Fruit fly (Drosophila melanogaster): Measurements from ENCODE around the gene CG32425.

dm6 chr3L:20562649-20563048, 65.5 kb downstream of the CG32425 start:
- TF ChIP-seq CG32121 (GFP tag; IDR thresholded peaks at IDR 0.05) (no peak), CG8301 (tag; optimal IDR thresholded peaks at IDR 0.05) (peak; percentile 46), fd96Ca (GFP tag; IDR thresholded peaks at IDR 0.05) (no peak), D1 (tag; optimal IDR thresholded peaks at IDR 0.05) (no peak), CG13204 (GFP tag; optimal IDR thresholded peaks at IDR 0.05) (no peak), EcR (GFP tag; optimal IDR thresholded peaks at IDR 0.05) (no peak), CG15710 (tag; optimal IDR thresholded peaks at IDR 0.05) (peak; percentile 15), Ets98B (GFP tag; IDR thresholded peaks at IDR 0.05) (no peak), CG10348 (GFP tag; IDR thresholded peaks at IDR 0.05) (no peak), Pif1B (GFP tag; optimal IDR thresholded peaks at IDR 0.05) (peak; percentile 1)
